Fruit fly (Drosophila melanogaster): Measurements from ENCODE around the gene fuss.

fuss gene

DNA sequence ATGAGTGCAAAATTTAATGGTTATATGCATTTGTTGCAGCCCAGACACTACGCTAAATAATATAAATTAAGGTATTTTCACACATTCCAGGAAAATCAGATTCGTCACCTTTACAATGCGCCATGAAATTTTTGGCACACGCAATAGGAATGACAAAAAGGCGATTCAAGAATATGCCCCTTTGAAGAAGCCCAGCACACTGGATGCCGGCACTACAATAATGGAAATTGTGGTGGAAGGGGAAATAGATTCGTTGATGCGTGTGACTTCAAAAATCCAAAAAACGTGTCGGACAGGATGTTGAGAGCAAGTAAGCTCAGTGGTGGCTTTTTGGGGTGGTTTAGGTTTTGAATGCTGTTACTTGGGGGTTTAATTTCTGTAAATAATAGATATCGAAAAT is 10.1 kb upstream of the fuss start:
- TF ChIP-seq Hey (tag; optimal IDR thresholded peaks at IDR 0.05), result peak; percentile 52
- peak; percentile 16 for TF ChIP-seq pros (GFP tag; optimal IDR thresholded peaks at IDR 0.05)
- peak; percentile 86 for TF ChIP-seq nerfin-1 (tag; optimal IDR thresholded peaks at IDR 0.05)
- peak; percentile 23 for TF ChIP-seq Nf-YC (tag; optimal IDR thresholded peaks at IDR 0.05)
- TF ChIP-seq gsb-n (tag; optimal IDR thresholded peaks at IDR 0.05), result peak; percentile 56
- no peak for TF ChIP-seq Tbp (GFP tag; optimal IDR thresholded peaks at IDR 0.05)
- TF ChIP-seq Bteb2 (GFP tag; optimal IDR thresholded peaks at IDR 0.05), result no peak
- TF ChIP-seq pzg (GFP tag; optimal IDR thresholded peaks at IDR 0.05), result no peak

DNA sequence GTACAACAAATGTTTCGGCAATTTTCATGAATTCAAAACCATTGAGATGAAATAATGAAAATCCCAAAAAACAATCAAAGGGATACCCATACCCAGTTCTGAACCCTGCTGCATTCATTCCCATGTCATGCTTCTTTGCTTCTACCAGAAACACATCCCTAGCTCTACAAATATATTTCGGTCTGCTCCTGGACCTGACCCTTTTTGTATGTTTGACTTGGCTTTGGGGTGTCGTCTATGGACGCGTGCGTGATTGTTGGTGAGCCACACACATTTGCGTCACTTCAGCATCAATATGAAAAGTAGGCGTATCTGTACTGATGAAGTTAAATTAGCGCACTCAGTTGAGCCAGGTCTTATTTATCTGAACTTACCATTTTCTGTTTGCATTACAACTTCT is 6.5 kb upstream of the fuss start:
- TF ChIP-seq CG17361 (GFP tag; IDR thresholded peaks at IDR 0.05) (no peak), pros (GFP tag; optimal IDR thresholded peaks at IDR 0.05) (peak; percentile 62), maf-S (GFP tag; optimal IDR thresholded peaks at IDR 0.05) (no peak), Mad (GFP tag; optimal IDR thresholded peaks at IDR 0.05) (no peak), CG7372 (GFP tag; IDR thresholded peaks at IDR 0.05) (no peak), Hey (tag; optimal IDR thresholded peaks at IDR 0.05) (peak; percentile 70), Nf-YC (tag; optimal IDR thresholded peaks at IDR 0.05) (peak; percentile 10), CG15479 (GFP tag; optimal IDR thresholded peaks at IDR 0.05) (peak; percentile 40), CG10565 (GFP tag; optimal IDR thresholded peaks at IDR 0.05) (no peak), ftz-f1 (GFP tag; optimal IDR thresholded peaks at IDR 0.05) (no peak), nerfin-1 (tag; optimal IDR thresholded peaks at IDR 0.05) (peak; percentile 46), CG1832 (GFP tag; optimal IDR thresholded peaks at IDR 0.05) (no peak), Mrtf (GFP tag; IDR thresholded peaks at IDR 0.05) (no peak), CG2678 (tag; optimal IDR thresholded peaks at IDR 0.05) (no peak), CG4360 (GFP tag; IDR thresholded peaks at IDR 0.05) (no peak), CG6272 (GFP tag; IDR thresholded peaks at IDR 0.05) (no peak), pan (optimal IDR thresholded peaks at IDR 0.05) (no peak), pan (GFP tag; optimal IDR thresholded peaks at IDR 0.05 in 1 of 2, IDR thresholded peaks at IDR 0.05 in 1 of 2) (no peak), en (GFP tag; optimal IDR thresholded peaks at IDR 0.05) (no peak), CG18619 (GFP tag; optimal IDR thresholded peaks at IDR 0.05) (no peak), Gug (GFP tag; IDR thresholded peaks at IDR 0.05) (no peak), CG4820 (GFP tag; optimal IDR thresholded peaks at IDR 0.05) (no peak), pb (GFP tag; optimal IDR thresholded peaks at IDR 0.05) (no peak), NK7.1 (GFP tag; optimal IDR thresholded peaks at IDR 0.05) (no peak), kni (GFP tag; optimal IDR thresholded peaks at IDR 0.05) (no peak), CG16813 (GFP tag; IDR thresholded peaks at IDR 0.05; ENCODE audit: partially characterized antibody) (no peak), sim (GFP tag; IDR thresholded peaks at IDR 0.05) (0 out of 2 replicates have a peak, but pooled peaks have one; percentile 8), CG2199 (GFP tag; IDR thresholded peaks at IDR 0.05) (peak; percentile 99), BEAF-32 (GFP tag; optimal IDR thresholded peaks at IDR 0.05) (peak; percentile 3), Bgb (GFP tag; IDR thresholded peaks at IDR 0.05; ENCODE audit: partially characterized antibody) (no peak), gsb-n (tag; optimal IDR thresholded peaks at IDR 0.05) (peak; percentile 25), mirr (GFP tag; optimal IDR thresholded peaks at IDR 0.05) (no peak), nau (GFP tag; optimal IDR thresholded peaks at IDR 0.05) (no peak), Sry-δ (GFP tag; optimal IDR thresholded peaks at IDR 0.05) (peak; percentile 8), Awh (GFP tag; IDR thresholded peaks at IDR 0.05) (no peak), CG13894 (tag; optimal IDR thresholded peaks at IDR 0.05) (peak; percentile 25), corto (GFP tag; optimal IDR thresholded peaks at IDR 0.05) (no peak), CG7271 (tag; optimal IDR thresholded peaks at IDR 0.05) (no peak), sug (tag; optimal IDR thresholded peaks at IDR 0.05) (no peak), CG6854 (GFP tag; optimal IDR thresholded peaks at IDR 0.05) (no peak), Aef1 (GFP tag; IDR thresholded peaks at IDR 0.05) (no peak), CG13775 (GFP tag; optimal IDR thresholded peaks at IDR 0.05) (no peak), Ets65A (GFP tag) (no peak), CG8290 (GFP tag; optimal IDR thresholded peaks at IDR 0.05) (no peak), CG8290 (tag; optimal IDR thresholded peaks at IDR 0.05) (no peak), Jarid2 (GFP tag; optimal IDR thresholded peaks at IDR 0.05) (no peak)
